Fruit fly (Drosophila melanogaster): Measurements from ENCODE around the gene Ppn.

dm6 chr3R:28586224-28586623, 46.1 kb upstream of the Ppn start:
- TF ChIP-seq psq (optimal IDR thresholded peaks at IDR 0.05), result no peak
- TF ChIP-seq Sin3A (optimal IDR thresholded peaks at IDR 0.05), result no peak
- TF ChIP-seq ttk (optimal IDR thresholded peaks at IDR 0.05), result no peak
- no peak for TF ChIP-seq Myc (optimal IDR thresholded peaks at IDR 0.05)
